Fruit fly (Drosophila melanogaster): ENCODE results near the gene nop5.

Gene nop5

dm6 chr2L:6918517-6919202, at the start of gene nop5:
TSS of gene nop5 (minus strand) at chr2L:6918743.
- TF ChIP-seq CG8301 (tag; optimal IDR thresholded peaks at IDR 0.05) (no peak), Pif1B (GFP tag; optimal IDR thresholded peaks at IDR 0.05) (no peak), CG15710 (tag; optimal IDR thresholded peaks at IDR 0.05) (peak; percentile 67), CG34367 (tag; optimal IDR thresholded peaks at IDR 0.05) (no peak), rn (GFP tag; IDR thresholded peaks at IDR 0.05) (no peak), CG13204 (GFP tag; optimal IDR thresholded peaks at IDR 0.05) (no peak), Snoo (tag; optimal IDR thresholded peaks at IDR 0.05) (peak; percentile 50), CG10348 (GFP tag; IDR thresholded peaks at IDR 0.05) (no peak), CG14655 (GFP tag; optimal IDR thresholded peaks at IDR 0.05) (no peak), CG17806 (tag; optimal IDR thresholded peaks at IDR 0.05) (peak; percentile 44), CG12605 (GFP tag; IDR thresholded peaks at IDR 0.05) (no peak), CG32121 (GFP tag; IDR thresholded peaks at IDR 0.05) (no peak), Ets98B (GFP tag; IDR thresholded peaks at IDR 0.05) (no peak), fd96Ca (GFP tag; IDR thresholded peaks at IDR 0.05) (no peak), CG8159 (tag; optimal IDR thresholded peaks at IDR 0.05) (no peak), gl (tag; optimal IDR thresholded peaks at IDR 0.05) (no peak), CG9948 (tag; optimal IDR thresholded peaks at IDR 0.05) (peak; percentile 63)

dm6 chr2L:6968013-6968517, 49.5 kb upstream of the nop5 start:
- TF ChIP-seq EcR (GFP tag; optimal IDR thresholded peaks at IDR 0.05) (no peak), CG15710 (tag; optimal IDR thresholded peaks at IDR 0.05) (no peak), rn (GFP tag; IDR thresholded peaks at IDR 0.05) (0 out of 2 replicates have a peak, but pooled peaks have one; percentile 11), CG8159 (tag; optimal IDR thresholded peaks at IDR 0.05) (peak; percentile 32), Snoo (tag; optimal IDR thresholded peaks at IDR 0.05) (peak; percentile 22), CG12605 (GFP tag; IDR thresholded peaks at IDR 0.05) (peak; percentile 32; the same call in 1 of the 2 replicates), CG17806 (tag; optimal IDR thresholded peaks at IDR 0.05) (peak; percentile 42), Ets98B (GFP tag; IDR thresholded peaks at IDR 0.05) (peak; percentile 48), CG4496 (GFP tag; IDR thresholded peaks at IDR 0.05) (peak; percentile 36; the same call in 1 of the 3 replicates)

DNA sequence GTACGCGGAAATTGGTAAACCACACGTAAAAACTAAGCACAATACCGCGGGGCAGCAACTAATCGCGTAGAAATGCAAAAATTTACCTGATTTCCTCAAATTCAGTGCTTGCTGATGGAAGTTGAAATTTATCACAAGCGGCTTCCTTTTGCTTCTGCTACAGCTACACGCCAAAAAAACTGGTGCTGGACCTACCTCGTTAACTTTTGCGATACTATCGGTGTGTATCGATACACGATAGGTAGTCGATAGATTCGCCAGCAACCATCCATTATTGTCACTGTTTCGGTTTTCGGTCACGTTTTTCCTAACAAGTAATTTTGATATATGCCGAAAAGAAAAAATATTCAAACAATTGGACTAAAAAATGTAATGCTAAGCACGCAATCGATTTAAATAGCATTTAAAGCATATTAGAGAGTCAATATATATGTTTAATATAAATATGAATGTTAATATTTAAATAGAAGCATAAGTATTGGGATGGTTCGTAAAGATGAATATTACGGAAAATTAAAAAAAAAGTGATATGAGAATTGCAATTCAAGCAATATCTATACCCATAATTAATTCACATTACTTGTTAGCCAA, 49.0 kb upstream of the nop5 start, which contains the start of gene Sumo:
Sumo (minus strand) TSS at position 223 of the 591 bp plus-strand sequence.
- TF ChIP-seq CG8301 (tag; optimal IDR thresholded peaks at IDR 0.05): no peak
- no peak for TF ChIP-seq Pif1A (GFP tag; optimal IDR thresholded peaks at IDR 0.05)
- peak; percentile 5; the same call in 1 of the 2 replicates for TF ChIP-seq Ets98B (GFP tag; IDR thresholded peaks at IDR 0.05)
- no peak for TF ChIP-seq Pif1B (GFP tag; optimal IDR thresholded peaks at IDR 0.05)
- peak; percentile 6 for TF ChIP-seq CG15710 (tag; optimal IDR thresholded peaks at IDR 0.05)

DNA sequence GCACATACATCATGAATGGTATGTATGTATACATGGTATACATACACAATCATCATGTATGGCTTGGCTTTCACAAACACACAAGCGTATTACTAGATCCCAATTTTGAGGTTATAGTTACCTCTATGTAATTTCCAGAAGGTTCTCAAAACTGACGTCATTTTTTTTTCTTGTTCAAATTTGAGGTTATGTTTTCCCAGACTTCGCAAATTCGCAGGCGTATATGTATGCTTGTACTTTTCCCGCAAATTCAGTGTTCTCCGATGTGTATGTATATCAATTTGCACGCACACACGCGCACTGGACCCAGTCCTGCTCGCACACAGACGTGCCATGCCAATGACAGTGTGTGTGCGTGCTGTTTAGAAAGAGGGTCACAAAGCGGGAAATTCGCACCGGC, 47.8 kb upstream of the nop5 start:
- TF ChIP-seq EcR (GFP tag; optimal IDR thresholded peaks at IDR 0.05) (peak; percentile 23), CG9948 (tag; optimal IDR thresholded peaks at IDR 0.05) (no peak), rn (GFP tag; IDR thresholded peaks at IDR 0.05) (no peak), CG32121 (GFP tag; IDR thresholded peaks at IDR 0.05) (no peak), CG4496 (GFP tag; IDR thresholded peaks at IDR 0.05) (0 out of 3 replicates have a peak, but pooled peaks have one; percentile 12)

DNA sequence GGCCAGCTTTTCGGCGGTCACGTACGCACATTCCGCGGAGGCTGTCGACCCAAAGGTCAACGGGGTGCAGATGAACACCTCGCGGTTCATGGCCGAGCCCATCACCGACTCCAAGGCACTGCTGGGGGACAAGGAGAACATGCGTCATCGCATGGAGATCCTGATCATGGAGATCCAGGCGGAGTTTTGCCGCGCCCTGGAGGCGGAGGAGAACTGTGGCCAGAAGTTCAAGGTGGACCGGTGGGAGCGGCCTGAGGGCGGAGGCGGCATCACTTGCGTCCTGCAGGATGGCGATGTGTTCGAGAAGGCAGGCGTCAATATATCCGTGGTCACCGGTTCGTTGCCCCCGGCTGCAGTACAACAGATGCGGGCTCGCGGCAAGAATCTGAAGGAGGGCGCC, 46.1 kb upstream of the nop5 start:
- TF ChIP-seq Ets98B (GFP tag; IDR thresholded peaks at IDR 0.05) (no peak), CG10348 (GFP tag; IDR thresholded peaks at IDR 0.05) (no peak)

DNA sequence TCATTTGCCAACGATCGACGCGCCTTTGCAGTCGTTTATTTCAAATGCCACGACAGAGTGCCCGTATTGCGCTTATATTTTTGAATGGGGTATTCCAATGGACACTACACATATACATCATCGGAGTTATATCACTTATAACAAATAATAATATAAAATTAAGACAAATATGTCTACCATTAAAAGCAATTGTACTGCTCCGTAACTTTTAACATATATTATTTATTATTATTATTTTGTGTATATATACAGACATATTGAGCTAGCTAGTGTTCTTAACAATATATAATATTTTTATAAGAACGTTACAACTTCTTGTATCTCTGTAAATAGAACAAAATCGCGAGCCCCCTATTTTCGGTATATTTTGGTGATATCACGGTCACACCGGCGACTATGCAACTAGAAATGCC, 45.5 kb upstream of the nop5 start, which contains the start of the genes sip2 and Coprox:
sip2 (minus strand) TSS at position 53 of the 413 bp plus-strand sequence.
Coprox (plus strand) TSS at position 400 of the 413 bp plus-strand sequence.
- TF ChIP-seq CG34367 (tag; optimal IDR thresholded peaks at IDR 0.05) (peak; percentile 38), Ets98B (GFP tag; IDR thresholded peaks at IDR 0.05) (peak; percentile 33; the same call in 1 of the 2 replicates), CG14655 (GFP tag; optimal IDR thresholded peaks at IDR 0.05) (no peak), CG9948 (tag; optimal IDR thresholded peaks at IDR 0.05) (peak; percentile 64), CG13204 (GFP tag; optimal IDR thresholded peaks at IDR 0.05) (no peak), CG8159 (tag; optimal IDR thresholded peaks at IDR 0.05) (peak; percentile 74), Snoo (tag; optimal IDR thresholded peaks at IDR 0.05) (peak; percentile 48), CG15710 (tag; optimal IDR thresholded peaks at IDR 0.05) (peak; percentile 66), CG17806 (tag; optimal IDR thresholded peaks at IDR 0.05) (peak; percentile 63), CG4496 (GFP tag; IDR thresholded peaks at IDR 0.05) (peak; percentile 35; the same call in 2 of the 3 replicates), EcR (GFP tag; optimal IDR thresholded peaks at IDR 0.05) (no peak), CG12605 (GFP tag; IDR thresholded peaks at IDR 0.05) (peak; percentile 25; the same call in 1 of the 2 replicates), CG32121 (GFP tag; IDR thresholded peaks at IDR 0.05) (no peak; the same call in 1 of the 2 replicates), Pif1A (GFP tag; optimal IDR thresholded peaks at IDR 0.05) (no peak)

DNA sequence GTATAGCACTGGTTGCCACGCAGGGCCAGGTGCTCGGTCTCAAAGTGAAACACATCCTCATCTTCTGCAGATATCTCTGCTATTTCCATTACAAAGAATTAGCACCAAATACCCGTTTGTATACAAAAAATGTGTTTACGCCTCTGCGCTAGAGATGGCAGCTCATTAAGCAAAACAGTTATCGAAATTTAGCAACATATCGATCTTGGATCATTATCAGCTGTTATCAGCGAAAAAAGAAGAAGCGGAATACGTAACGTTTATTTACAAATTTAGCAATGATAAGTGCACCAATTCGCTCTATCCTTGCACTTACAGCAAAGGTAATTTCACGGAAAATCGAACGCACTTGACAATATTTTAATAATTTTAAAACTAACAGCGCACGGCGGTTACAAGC, 41.6 kb upstream of the nop5 start, which contains the start of the genes Atac1 and Hmgcl:
Atac1 (minus strand) TSS at position 164 of the 400 bp plus-strand sequence.
Hmgcl (plus strand) TSS at position 213 of the 400 bp plus-strand sequence.
- no peak for TF ChIP-seq CG34367 (tag; optimal IDR thresholded peaks at IDR 0.05)
- TF ChIP-seq CG14655 (GFP tag; optimal IDR thresholded peaks at IDR 0.05): no peak
- TF ChIP-seq Pif1A (GFP tag; optimal IDR thresholded peaks at IDR 0.05): no peak
- no peak for TF ChIP-seq D1 (tag; optimal IDR thresholded peaks at IDR 0.05)
- TF ChIP-seq rn (GFP tag; IDR thresholded peaks at IDR 0.05): no peak
- no peak for TF ChIP-seq CG32121 (GFP tag; IDR thresholded peaks at IDR 0.05)
- no peak for TF ChIP-seq CG12605 (GFP tag; IDR thresholded peaks at IDR 0.05)
- no peak for TF ChIP-seq CG8301 (tag; optimal IDR thresholded peaks at IDR 0.05)
- TF ChIP-seq EcR (GFP tag; optimal IDR thresholded peaks at IDR 0.05): no peak
- no peak for TF ChIP-seq CG8159 (tag; optimal IDR thresholded peaks at IDR 0.05)
- no peak for TF ChIP-seq CG9948 (tag; optimal IDR thresholded peaks at IDR 0.05)
- TF ChIP-seq CG13204 (GFP tag; optimal IDR thresholded peaks at IDR 0.05): no peak
- no peak for TF ChIP-seq gl (tag; optimal IDR thresholded peaks at IDR 0.05)
